Fruit fly (Drosophila melanogaster): ENCODE results near the gene RpL32.

- no peak for TF ChIP-seq Met (GFP tag; optimal IDR thresholded peaks at IDR 0.05)
- TF ChIP-seq Eip75B (GFP tag; optimal IDR thresholded peaks at IDR 0.05) = no peak
Measured at dm6 chr3R:30061980-30062379, 16.0 kb upstream of the RpL32 start.
